Worm (Caenorhabditis elegans) whole organism, L3 larva: ENCODE measurements around the gene try-9.

Experiments used
- mdl-1 ChIP-seq: fragments of 150-350 bp; optimal IDR thresholded peaks from 2 replicates; lab custom pipeline; 2014; ENCODE audit warnings: missing biosample characterization, missing genetic modification characterization
- skn-1 ChIP-seq: fragments of 150-350 bp; optimal IDR thresholded peaks from 2 replicates; lab custom pipeline; 2014; ENCODE audit warnings: missing biosample characterization, missing genetic modification characterization
- unc-39 ChIP-seq: sonication (generic microtip); optimal IDR thresholded peaks from 4 replicates; lab custom pipeline; 2017; ENCODE audit warnings: missing biosample characterization, missing genetic modification characterization

ce11 chrII:4358765-4359164 lies 9.3 kb upstream of the try-9 start, which contains the start of gene lat-2:
- TF ChIP-seq mdl-1 (tag; lab: Kevin White, UChicago) (no peak), skn-1 (tag; lab: Kevin White, UChicago) (no peak), unc-39 (tag; lab: Kevin White, UChicago) (no peak)
